Fruit fly (Drosophila melanogaster) whole organism, embryonic: ENCODE results near the gene CG34267.

Experiments
- CG11398 ChIP-seq: fragments of 200-800 bp; sonication (Bioruptor generic); optimal IDR thresholded peaks from 2 replicates; lab custom pipeline; 2016; ENCODE audit warnings: missing biosample characterization, missing genetic modification characterization
- CG11695 ChIP-seq: fragments of 200-800 bp; sonication (Bioruptor generic); IDR thresholded peaks from 3 replicates; pipeline ENCODE4 v1.3.6; 2022; ENCODE audit warnings: missing biosample characterization, missing genetic modification characterization
- CG14710 ChIP-seq: fragments of 200-800 bp; sonication (Bioruptor generic); optimal IDR thresholded peaks from 3 replicates; lab custom pipeline; 2019; ENCODE audit warnings: missing biosample characterization, mild to moderate bottlenecking, missing genetic modification characterization, moderate library complexity
- CG15269 ChIP-seq: fragments of 200-800 bp; sonication (Bioruptor generic); optimal IDR thresholded peaks from 2 replicates; lab custom pipeline; 2018; ENCODE audit warnings: missing biosample characterization, mild to moderate bottlenecking, missing genetic modification characterization, moderate library complexity
- CG8089 ChIP-seq: fragments of 200-800 bp; sonication (Bioruptor generic); optimal IDR thresholded peaks from 3 replicates; lab custom pipeline; 2016; ENCODE audit warnings: missing biosample characterization, missing genetic modification characterization
- CG8359 ChIP-seq: fragments of 200-800 bp; sonication (Bioruptor generic); optimal IDR thresholded peaks from 2 replicates; lab custom pipeline; 2017; ENCODE audit warnings: missing biosample characterization, mild to moderate bottlenecking, missing genetic modification characterization, borderline replicate concordance
- CG8944 ChIP-seq: fragments of 200-800 bp; sonication (Bioruptor generic); optimal IDR thresholded peaks from 3 replicates; lab custom pipeline; 2016; ENCODE audit warnings: missing biosample characterization, missing genetic modification characterization
- Hmr ChIP-seq: fragments of 200-800 bp; sonication (Bioruptor generic); optimal IDR thresholded peaks from 3 replicates; lab custom pipeline; 2017; ENCODE audit warnings: mild to moderate bottlenecking, missing biosample characterization, missing genetic modification reagents, missing genetic modification characterization
- Pdp1 ChIP-seq, 2 experiments: fragments of 200-800 bp; sonication (Bioruptor generic); optimal IDR thresholded peaks; 3 replicates each; lab custom pipeline; 2016; ENCODE audit warnings: missing biosample characterization in 2 of 2, missing genetic modification characterization in 2 of 2, mild to moderate bottlenecking in 1 of 2, moderate library complexity in 1 of 2
- gcm ChIP-seq: fragments of 200-800 bp; sonication (Bioruptor generic); optimal IDR thresholded peaks from 2 replicates; lab custom pipeline; 2019; ENCODE audit warnings: missing biosample characterization, mild to moderate bottlenecking, missing genetic modification characterization, moderate library complexity
- gcm2 ChIP-seq: fragments of 200-800 bp; sonication (Bioruptor generic); optimal IDR thresholded peaks from 2 replicates; lab custom pipeline; 2016; ENCODE audit warnings: missing biosample characterization, missing genetic modification characterization
- gro ChIP-seq: fragments of 200-800 bp; sonication (Bioruptor generic); optimal IDR thresholded peaks from 2 replicates; lab custom pipeline; 2016; ENCODE audit warnings: missing biosample characterization, missing genetic modification characterization
- kni ChIP-seq: fragments of 200-800 bp; sonication (Bioruptor generic); optimal IDR thresholded peaks from 3 replicates; lab custom pipeline; 2017; ENCODE audit warnings: mild to moderate bottlenecking, missing biosample characterization, missing genetic modification reagents, missing genetic modification characterization
- pan ChIP-seq, 4 experiments: fragments of >200 bp in 3 of 4; fragments of 200-800 bp in 1 of 4; sonication (Bioruptor generic) in 1 of 4; optimal IDR thresholded peaks in 3 of 4; IDR thresholded peaks in 1 of 4; 2 replicates each; pipeline versions ENCODE4 v1.3.6 to Lab custom; 2017 to 2022; ENCODE audit warnings: missing biosample characterization in 2 of 4, missing genetic modification characterization in 2 of 4, mixed read lengths in 1 of 4
- rib ChIP-seq: fragments of 200-800 bp; sonication (Bioruptor generic); IDR thresholded peaks from 2 replicates; pipeline ENCODE4 v1.3.6; 2022; ENCODE audit warnings: missing biosample characterization, missing genetic modification characterization
- sd ChIP-seq: fragments of 200-800 bp; sonication (Bioruptor generic); optimal IDR thresholded peaks from 3 replicates; lab custom pipeline; 2018; ENCODE audit warnings: missing biosample characterization, mild to moderate bottlenecking, missing genetic modification characterization, moderate library complexity
- sr ChIP-seq: fragments of 200-800 bp; sonication (Bioruptor generic); IDR thresholded peaks from 3 replicates; pipeline ENCODE4 v1.3.6; 2022; ENCODE audit warnings: missing biosample characterization, missing genetic modification characterization

Gene CG34267

DNA sequence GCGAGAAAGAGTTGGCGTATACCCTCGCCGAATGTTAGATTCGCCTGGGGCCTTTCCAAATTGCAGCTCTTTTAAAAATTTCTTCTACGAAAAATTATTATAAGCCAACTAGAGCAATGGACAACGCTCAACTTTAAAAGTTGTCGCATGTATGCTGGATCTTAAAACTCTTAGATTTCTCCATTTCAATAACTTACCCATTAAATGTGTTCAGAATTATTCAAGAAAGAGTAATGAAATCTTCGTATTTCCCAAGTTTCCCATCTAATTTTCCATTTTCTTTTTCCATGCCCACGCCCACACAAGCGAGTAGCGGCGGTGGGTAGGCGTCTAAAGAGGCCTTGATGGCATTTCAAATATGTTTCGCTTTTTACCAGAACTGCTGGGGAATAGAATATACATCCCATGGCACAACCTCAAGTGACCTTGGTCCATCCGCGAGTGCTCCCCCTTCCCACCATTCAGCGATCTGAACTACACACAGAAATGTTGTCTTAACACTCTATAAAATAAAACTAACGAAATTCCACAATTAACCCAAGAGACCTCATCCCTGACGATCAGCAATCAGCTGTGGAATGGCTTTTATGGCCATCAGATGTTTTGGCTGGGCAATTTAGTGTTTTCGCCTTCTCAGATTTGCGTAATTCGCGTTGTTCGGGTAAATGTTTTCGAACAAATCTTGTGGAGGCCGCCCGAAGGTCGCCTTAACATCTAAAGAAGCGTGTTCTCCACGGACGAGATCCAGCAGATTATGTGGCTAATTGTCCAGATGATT is 45.3 kb downstream of the CG34267 start (continued):
- TF ChIP-seq pan (optimal IDR thresholded peaks at IDR 0.05; lab: Kevin White, UChicago) (no peak), pan (GFP tag; optimal IDR thresholded peaks at IDR 0.05 in 1 of 2, IDR thresholded peaks at IDR 0.05 in 1 of 2) (no peak), Hmr (peak; percentile 14), CG8089 (GFP tag; lab: Kevin White, UChicago) (no peak), CG8944 (GFP tag; lab: Kevin White, UChicago) (no peak), CG11398 (no peak), CG15269 (tag; lab: Kevin White, UChicago) (peak; percentile 6), Pdp1 (GFP tag; optimal IDR thresholded peaks at IDR 0.05; lab: Kevin White, UChicago) (peak in 1 of 2 experiments; percentile 61), sr (GFP tag; lab: Robert Waterston, UW) (peak; percentile 97), kni (GFP tag; lab: Kevin White, UChicago) (no peak), CG8359 (GFP tag; lab: Kevin White, UChicago) (no peak), CG11695 (GFP tag; lab: Robert Waterston, UW) (peak; percentile 21; the same call in 1 of the 3 replicates), gcm2 (no peak), gcm (GFP tag; lab: Kevin White, UChicago) (no peak), sd (peak; percentile 97), CG14710 (no peak), gro (GFP tag; lab: Kevin White, UChicago) (peak; percentile 25), rib (GFP tag; lab: Robert Waterston, UW) (0 out of 2 replicates have a peak, but pooled peaks have one; percentile 48)
